Fruit fly (Drosophila melanogaster) whole organism, adult: ENCODE results near the gene CG34129.

Experiments
- CG11617 ChIP-seq: fragments of 200-800 bp; sonication (Bioruptor generic); optimal IDR thresholded peaks from 2 replicates; lab custom pipeline; 2017; ENCODE audit warnings: mild to moderate bottlenecking, missing biosample characterization, missing genetic modification reagents, missing genetic modification characterization
- CG12768 ChIP-seq: fragments of 200-800 bp; sonication (Bioruptor generic); optimal IDR thresholded peaks from 2 replicates; lab custom pipeline; 2017; ENCODE audit warnings: missing biosample characterization, missing genetic modification characterization, mild to moderate bottlenecking, moderate library complexity, missing genetic modification reagents
- CG14711 ChIP-seq: fragments of 200-800 bp; sonication (Bioruptor generic); optimal IDR thresholded peaks from 2 replicates; lab custom pipeline; 2018; ENCODE audit warnings: missing biosample characterization, mild to moderate bottlenecking, missing genetic modification characterization, moderate library complexity
- CG1620 ChIP-seq: fragments of 200-800 bp; sonication (Bioruptor generic); optimal IDR thresholded peaks from 2 replicates; lab custom pipeline; 2016; ENCODE audit warnings: missing biosample characterization, missing genetic modification characterization
- CG33017 ChIP-seq: fragments of 200-800 bp; sonication (Bioruptor generic); optimal IDR thresholded peaks from 2 replicates; lab custom pipeline; 2018; ENCODE audit warnings: missing biosample characterization, mild to moderate bottlenecking, missing genetic modification characterization, moderate library complexity
- CG5204 ChIP-seq: fragments of 200-800 bp; sonication (Bioruptor generic); optimal IDR thresholded peaks from 2 replicates; lab custom pipeline; 2016; ENCODE audit warnings: missing biosample characterization, missing genetic modification characterization
- CG7045 ChIP-seq: fragments of 200-800 bp; sonication (Bioruptor generic); optimal IDR thresholded peaks from 2 replicates; lab custom pipeline; 2017; ENCODE audit warnings: missing biosample characterization, mild to moderate bottlenecking, missing genetic modification characterization
- CG7101 ChIP-seq: fragments of 200-800 bp; sonication (Bioruptor generic); optimal IDR thresholded peaks from 2 replicates; lab custom pipeline; 2018; ENCODE audit warnings: missing biosample characterization, mild to moderate bottlenecking, missing genetic modification characterization, moderate library complexity
- Clk ChIP-seq: fragments of 200-800 bp; sonication (Bioruptor generic); optimal IDR thresholded peaks from 2 replicates; lab custom pipeline; 2017; ENCODE audit warnings: missing biosample characterization, missing genetic modification characterization
- Crg-1 ChIP-seq: fragments of 200-800 bp; sonication (Bioruptor generic); optimal IDR thresholded peaks from 2 replicates; lab custom pipeline; 2016; ENCODE audit warnings: missing biosample characterization, missing genetic modification characterization
- Hr96 ChIP-seq: fragments of 200-800 bp; sonication (Bioruptor generic); optimal IDR thresholded peaks from 2 replicates; lab custom pipeline; 2016; ENCODE audit warnings: missing biosample characterization, missing genetic modification characterization
- Mnt ChIP-seq: fragments of 200-800 bp; sonication (Bioruptor generic); optimal IDR thresholded peaks from 2 replicates; lab custom pipeline; 2016; ENCODE audit warnings: missing biosample characterization, mild to moderate bottlenecking, missing genetic modification characterization
- bab1 ChIP-seq: fragments of 200-800 bp; sonication (Bioruptor generic); optimal IDR thresholded peaks from 3 replicates; lab custom pipeline; 2019; ENCODE audit warnings: missing biosample characterization, mild to moderate bottlenecking, missing genetic modification characterization, moderate library complexity
- cic ChIP-seq: fragments of 200-800 bp; sonication (Bioruptor generic); optimal IDR thresholded peaks from 2 replicates; lab custom pipeline; 2017; ENCODE audit warnings: missing biosample characterization, mild to moderate bottlenecking, missing genetic modification characterization, moderate library complexity
- cnc ChIP-seq, 2 experiments: fragments of >200 bp; optimal IDR thresholded peaks; 2 replicates each; lab custom pipeline; 2017
- kay ChIP-seq: fragments of 200-800 bp; sonication (Bioruptor generic); peaks from one replicate; lab custom pipeline; 2016; ENCODE audit warnings: missing biosample characterization, missing genetic modification characterization, borderline replicate concordance
- ovo ChIP-seq: fragments of 200-800 bp; sonication (Bioruptor generic); optimal IDR thresholded peaks from 2 replicates; lab custom pipeline; 2016; ENCODE audit warnings: missing biosample characterization, missing genetic modification characterization
- pad ChIP-seq: fragments of 200-800 bp; sonication (Bioruptor generic); optimal IDR thresholded peaks from 3 replicates; lab custom pipeline; 2017; ENCODE audit warnings: missing biosample characterization, missing genetic modification characterization, mild to moderate bottlenecking, moderate library complexity, missing genetic modification reagents
- tj ChIP-seq: fragments of 200-800 bp; sonication (Bioruptor generic); optimal IDR thresholded peaks from 3 replicates; lab custom pipeline; 2017; ENCODE audit warnings: missing biosample characterization, mild to moderate bottlenecking, missing genetic modification characterization, moderate library complexity
- toe ChIP-seq: fragments of 200-800 bp; sonication (Bioruptor generic); optimal IDR thresholded peaks from 2 replicates; lab custom pipeline; 2016; ENCODE audit warnings: missing biosample characterization, missing genetic modification characterization

The CG34129 gene

DNA sequence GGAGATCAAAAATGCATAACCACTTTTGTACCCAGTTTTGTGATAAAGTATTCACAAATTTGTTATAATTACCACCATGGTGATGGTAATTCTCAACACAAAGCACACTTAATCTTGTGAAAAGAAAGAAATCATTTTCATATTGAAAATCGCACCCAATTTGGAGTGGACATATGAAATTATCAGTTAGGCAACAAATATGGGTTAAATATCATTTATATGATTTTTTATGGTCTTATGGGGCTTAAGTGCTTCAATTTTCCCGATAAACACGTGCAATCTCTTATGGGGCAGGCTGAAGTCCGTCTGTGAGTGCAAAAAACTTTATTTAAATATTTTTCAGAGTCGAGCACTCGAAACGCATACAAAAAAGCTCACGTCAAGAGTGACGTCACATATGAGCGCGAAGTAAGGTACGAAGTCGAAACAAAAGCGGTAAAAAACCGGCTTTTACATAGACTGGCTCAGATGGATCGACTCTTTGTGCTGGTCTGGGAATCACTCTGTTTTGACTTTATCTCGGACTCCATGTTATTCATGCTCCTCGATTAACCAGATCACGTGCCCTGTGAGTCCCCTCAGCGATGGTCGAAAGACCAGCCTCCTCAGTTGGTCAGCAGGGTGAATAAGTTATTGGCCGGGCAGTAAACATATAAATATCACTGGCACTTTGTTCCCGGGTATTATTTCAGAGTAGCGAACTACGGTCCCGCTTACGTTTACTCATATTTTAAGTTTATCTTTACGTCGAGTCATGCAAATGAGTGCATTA lies 35.7 kb upstream of the CG34129 start:
- TF ChIP-seq tj (GFP tag; lab: Kevin White, UChicago) (peak; percentile 19), CG12768 (GFP tag; lab: Kevin White, UChicago) (no peak), ovo (GFP tag; lab: Kevin White, UChicago) (no peak)

- TF ChIP-seq Clk = no peak
- TF ChIP-seq cnc (optimal IDR thresholded peaks at IDR 0.05; lab: Kevin White, UChicago) = peak in 1 of 2 experiments; percentile 13
- no peak for TF ChIP-seq CG12768 (GFP tag; lab: Kevin White, UChicago)
- no peak for TF ChIP-seq bab1
- TF ChIP-seq cic (GFP tag; lab: Kevin White, UChicago) = peak; percentile 32
These were observed 31.2 kb upstream of the CG34129 start for dm6 chr3R:26222123-26222651.

- TF ChIP-seq cnc (optimal IDR thresholded peaks at IDR 0.05; lab: Kevin White, UChicago) (no peak), Hr96 (GFP tag; lab: Kevin White, UChicago) (peak; percentile 11), bab1 (no peak), Crg-1 (GFP tag; lab: Kevin White, UChicago) (no peak), CG7101 (peak; percentile 7), kay (GFP tag; lab: Kevin White, UChicago) (peak; percentile 14), tj (GFP tag; lab: Kevin White, UChicago) (peak; percentile 78), Mnt (GFP tag; lab: Kevin White, UChicago) (no peak), CG14711 (tag; lab: Kevin White, UChicago) (peak; percentile 12), toe (GFP tag; lab: Kevin White, UChicago) (no peak), ovo (GFP tag; lab: Kevin White, UChicago) (no peak), cic (GFP tag; lab: Kevin White, UChicago) (no peak), CG5204 (GFP tag; lab: Kevin White, UChicago) (no peak), CG7045 (GFP tag; lab: Kevin White, UChicago) (no peak)
These were observed 23.3 kb upstream of the CG34129 start for dm6 chr3R:26214301-26214700.

DNA sequence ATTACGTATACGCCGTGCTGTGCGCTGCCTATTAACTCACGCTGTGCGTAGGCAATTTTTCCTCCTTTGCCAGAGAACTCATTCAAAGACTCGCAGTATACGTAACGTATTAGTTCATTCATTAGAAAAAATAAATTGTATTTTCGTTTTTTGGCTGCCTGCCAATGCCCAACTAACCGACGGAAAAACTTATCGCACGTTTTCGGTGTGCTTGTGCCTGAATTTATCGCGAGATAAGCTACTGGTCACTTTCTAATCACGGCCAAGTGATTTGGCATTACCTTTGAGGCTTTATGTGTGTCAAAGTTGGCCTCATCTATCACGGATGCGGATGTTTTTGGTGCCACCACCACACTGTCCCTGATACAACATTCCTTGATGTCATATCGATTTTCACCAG lies 21.9 kb upstream of the CG34129 start:
- no peak for TF ChIP-seq CG5204 (GFP tag; lab: Kevin White, UChicago)
- no peak for TF ChIP-seq CG1620
- TF ChIP-seq CG33017 = no peak
- no peak for TF ChIP-seq toe (GFP tag; lab: Kevin White, UChicago)
- no peak for TF ChIP-seq Clk
- TF ChIP-seq cnc (optimal IDR thresholded peaks at IDR 0.05; lab: Kevin White, UChicago) = no peak
- TF ChIP-seq bab1 = no peak
- no peak for TF ChIP-seq Mnt (GFP tag; lab: Kevin White, UChicago)
- TF ChIP-seq CG7045 (GFP tag; lab: Kevin White, UChicago) = no peak
- no peak for TF ChIP-seq CG11617 (GFP tag; lab: Kevin White, UChicago)
- no peak for TF ChIP-seq Crg-1 (GFP tag; lab: Kevin White, UChicago)
- no peak for TF ChIP-seq Hr96 (GFP tag; lab: Kevin White, UChicago)

- TF ChIP-seq kay (GFP tag; lab: Kevin White, UChicago) = no peak
- TF ChIP-seq Hr96 (GFP tag; lab: Kevin White, UChicago) = no peak
- TF ChIP-seq pad (GFP tag; lab: Kevin White, UChicago) = no peak
- no peak for TF ChIP-seq cnc (optimal IDR thresholded peaks at IDR 0.05; lab: Kevin White, UChicago)
- TF ChIP-seq tj (GFP tag; lab: Kevin White, UChicago) = no peak
- no peak for TF ChIP-seq bab1
- no peak for TF ChIP-seq Crg-1 (GFP tag; lab: Kevin White, UChicago)
- no peak for TF ChIP-seq CG7045 (GFP tag; lab: Kevin White, UChicago)
- TF ChIP-seq CG12768 (GFP tag; lab: Kevin White, UChicago) = no peak
- TF ChIP-seq CG1620 = no peak
- TF ChIP-seq CG11617 (GFP tag; lab: Kevin White, UChicago) = no peak
- no peak for TF ChIP-seq toe (GFP tag; lab: Kevin White, UChicago)
- no peak for TF ChIP-seq CG5204 (GFP tag; lab: Kevin White, UChicago)
- no peak for TF ChIP-seq CG33017
These were observed 4.0 kb upstream of the CG34129 start for dm6 chr3R:26194933-26195452.

- no peak for TF ChIP-seq Crg-1 (GFP tag; lab: Kevin White, UChicago)
- TF ChIP-seq CG7045 (GFP tag; lab: Kevin White, UChicago) = no peak
These were observed 1.3 kb upstream of the CG34129 start for dm6 chr3R:26192270-26192669.

DNA sequence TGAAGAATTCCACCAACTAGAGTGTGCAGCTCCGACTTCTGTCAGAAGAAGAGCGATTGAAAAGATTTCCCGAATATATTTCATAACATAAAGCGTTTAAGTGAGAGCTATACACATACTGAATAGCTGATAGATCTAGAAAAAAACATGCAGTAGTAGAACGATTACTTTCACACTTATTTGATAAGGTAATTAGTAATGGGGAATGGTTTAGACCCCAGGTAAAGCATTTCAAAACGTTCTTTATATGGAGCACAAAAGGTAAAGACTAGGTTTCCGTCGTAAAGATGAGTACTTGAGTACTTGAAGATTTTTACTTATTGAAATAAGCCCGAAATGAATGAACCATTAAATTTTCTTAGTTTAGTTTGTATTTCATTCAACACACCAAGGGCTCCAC lies 1.1 kb downstream of the CG34129 start, which contains the start of gene CG34130:
Gene CG34130 (minus strand): TSS at position 101 of the 400 bp plus-strand sequence.
- TF ChIP-seq CG14711 (tag; lab: Kevin White, UChicago) = no peak
- TF ChIP-seq CG12768 (GFP tag; lab: Kevin White, UChicago) = no peak
- no peak for TF ChIP-seq CG7045 (GFP tag; lab: Kevin White, UChicago)
- TF ChIP-seq CG33017 = no peak
- TF ChIP-seq bab1 = no peak
- TF ChIP-seq CG7101 = no peak
- no peak for TF ChIP-seq kay (GFP tag; lab: Kevin White, UChicago)
- no peak for TF ChIP-seq Hr96 (GFP tag; lab: Kevin White, UChicago)
- no peak for TF ChIP-seq pad (GFP tag; lab: Kevin White, UChicago)
